Worm (Caenorhabditis elegans): Measurements from ENCODE around the gene gad-2.
"Not testable (repeated sequence)": the region's sequence is repeated elsewhere in the genome, so short reads cannot be mapped to it uniquely, and the experiment has no call there.

DNA sequence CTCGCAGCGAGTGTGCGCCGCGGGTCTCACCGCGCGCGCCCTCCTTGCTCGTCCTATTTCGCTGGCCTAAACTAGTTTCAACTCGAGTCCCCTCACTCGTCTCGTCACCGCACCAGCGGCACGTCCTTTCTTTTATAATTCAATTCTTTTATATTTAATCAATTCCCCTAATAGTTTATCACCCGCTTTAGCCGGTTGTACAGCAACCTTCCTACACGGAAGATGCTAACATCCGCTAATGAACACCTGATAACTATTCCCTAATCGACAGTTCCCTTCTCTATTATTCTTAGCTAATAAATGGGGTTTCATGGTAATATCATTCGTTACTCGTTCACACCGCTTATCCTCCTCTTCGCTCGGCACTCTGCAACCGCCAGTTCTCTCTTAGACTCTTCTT lies 28.0 kb upstream of the gad-2 start, which contains the start of gene C56G3.2:
- TF ChIP-seq aptf-2 (GFP tag; conservative IDR thresholded peaks at IDR 0.05); cebp-1 (GFP tag; IDR thresholded peaks at IDR 0.05); cebp-1 (tag; optimal IDR thresholded peaks at IDR 0.05); lin-40 (tag; optimal IDR thresholded peaks at IDR 0.05); rec-8 (tag; optimal IDR thresholded peaks at IDR 0.05); nfya-1 (tag; optimal IDR thresholded peaks at IDR 0.05; ENCODE audit: borderline replicate concordance, insufficient read depth); pha-4 (tag; optimal IDR thresholded peaks at IDR 0.05); snpc-4 (GFP tag; optimal IDR thresholded peaks at IDR 0.05); snpc-4 (tag; optimal IDR thresholded peaks at IDR 0.05); unc-62 (GFP tag; optimal IDR thresholded peaks at IDR 0.05); F49E8.2 (tag; optimal IDR thresholded peaks at IDR 0.05; ENCODE audit: insufficient read depth); nhr-179 (tag; optimal IDR thresholded peaks at IDR 0.05); C17E4.6 (GFP tag; IDR thresholded peaks at IDR 0.05): not testable (repeated sequence)

Data from whole organism, young adult.